Fruit fly (Drosophila melanogaster) ovary, adult (tissue): ENCODE results near the gene CG6059.

ENCODE experiments used
- CG17801 ChIP-seq: fragments of 200-800 bp; optimal IDR thresholded peaks from 2 replicates; lab custom pipeline; 2019; ENCODE audit warnings: missing biosample characterization, mild to moderate bottlenecking, missing genetic modification characterization, moderate library complexity; ENCODE audit not compliant: partially characterized antibody

CG6059 gene

dm6 chr3R:27149884-27150676 lies 25.6 kb upstream of the CG6059 start:
- peak; percentile 36 for TF ChIP-seq CG17801

dm6 chr3R:27148812-27149769 lies 24.6 kb upstream of the CG6059 start:
- no peak for TF ChIP-seq CG17801

DNA sequence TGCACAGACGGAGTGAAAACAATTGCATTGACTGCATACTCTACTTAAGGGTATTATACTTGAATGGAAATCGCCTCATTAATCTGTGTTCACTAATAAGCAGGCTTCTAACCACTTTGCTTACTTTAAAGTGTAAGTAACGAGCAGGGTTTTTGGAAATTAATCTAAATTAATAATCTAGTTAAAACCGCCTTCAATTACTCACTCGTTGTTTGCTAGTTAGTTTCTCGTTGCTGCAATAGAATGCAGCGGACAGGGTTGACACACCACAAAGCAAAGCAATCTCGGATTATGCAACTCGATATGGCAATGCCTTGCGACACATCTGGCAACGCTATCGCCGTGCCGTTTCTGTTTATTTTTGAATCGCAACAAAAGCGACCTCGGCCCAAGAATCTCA lies 15.5 kb upstream of the CG6059 start:
- no peak for TF ChIP-seq CG17801

- peak; percentile 9 for TF ChIP-seq CG17801
Observed at dm6 chr3R:27138700-27139099, 14.2 kb upstream of the CG6059 start.

DNA sequence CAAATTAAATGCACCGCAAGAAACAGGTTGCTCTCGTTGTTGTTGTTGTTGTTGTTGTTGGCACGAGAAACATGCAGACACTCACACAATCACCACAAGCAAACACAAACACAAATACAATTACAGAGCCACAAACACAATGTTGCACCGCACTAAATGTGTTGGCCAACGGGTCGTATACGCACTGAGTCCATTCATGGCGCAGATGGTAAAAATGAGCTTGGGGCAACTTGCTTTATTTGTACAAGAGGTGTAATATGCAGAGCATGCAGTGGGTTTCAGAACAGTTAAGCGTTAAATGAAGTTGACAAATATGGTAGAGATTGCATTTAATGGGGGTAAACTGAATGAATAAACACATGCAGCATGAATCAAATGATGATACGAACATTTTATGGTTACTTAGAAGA lies 13.4 kb upstream of the CG6059 start:
- TF ChIP-seq CG17801 = no peak

DNA sequence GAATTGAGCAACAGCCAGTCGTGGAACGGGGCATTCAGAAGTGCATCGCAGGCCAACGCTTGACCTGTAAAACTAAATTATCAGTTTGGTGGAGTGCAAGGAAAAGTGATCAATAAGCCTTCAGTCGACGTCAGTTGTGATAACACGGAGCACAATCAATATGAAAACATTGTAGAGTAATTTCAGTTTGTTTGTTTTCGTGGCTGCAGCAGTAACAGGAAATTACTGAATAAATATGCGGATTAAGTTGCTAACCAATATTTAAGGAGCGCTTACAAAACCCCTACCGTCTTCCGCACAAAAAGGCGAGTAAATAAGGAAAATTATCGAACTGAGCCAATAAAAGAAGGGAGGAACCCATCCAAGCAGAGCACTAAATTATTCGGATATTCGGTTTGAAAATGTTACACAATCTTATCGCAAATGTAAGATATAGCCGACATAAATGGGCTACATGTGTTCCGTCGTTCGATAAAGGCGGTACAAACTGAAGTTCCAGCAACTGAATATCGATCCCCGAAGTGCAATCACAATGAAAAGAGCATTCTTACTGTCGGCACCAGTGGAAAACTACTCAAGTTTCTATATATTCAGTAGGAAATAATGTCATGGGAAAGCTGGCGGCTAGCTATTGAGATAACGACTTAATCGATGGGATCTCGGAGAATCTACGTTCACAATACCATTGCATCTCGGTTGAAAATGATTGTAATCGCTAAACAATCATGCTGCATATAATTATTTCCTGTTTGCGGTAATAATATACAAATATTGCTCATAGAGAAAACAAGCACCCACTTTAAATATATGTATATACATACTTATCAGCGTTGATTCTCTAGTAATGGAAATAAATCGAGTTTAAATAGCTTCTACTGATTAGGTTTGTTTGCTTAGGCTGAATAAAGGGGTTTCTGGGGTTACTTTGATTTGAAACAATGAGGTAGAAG lies 11.5 kb upstream of the CG6059 start:
- TF ChIP-seq CG17801 = no peak

DNA sequence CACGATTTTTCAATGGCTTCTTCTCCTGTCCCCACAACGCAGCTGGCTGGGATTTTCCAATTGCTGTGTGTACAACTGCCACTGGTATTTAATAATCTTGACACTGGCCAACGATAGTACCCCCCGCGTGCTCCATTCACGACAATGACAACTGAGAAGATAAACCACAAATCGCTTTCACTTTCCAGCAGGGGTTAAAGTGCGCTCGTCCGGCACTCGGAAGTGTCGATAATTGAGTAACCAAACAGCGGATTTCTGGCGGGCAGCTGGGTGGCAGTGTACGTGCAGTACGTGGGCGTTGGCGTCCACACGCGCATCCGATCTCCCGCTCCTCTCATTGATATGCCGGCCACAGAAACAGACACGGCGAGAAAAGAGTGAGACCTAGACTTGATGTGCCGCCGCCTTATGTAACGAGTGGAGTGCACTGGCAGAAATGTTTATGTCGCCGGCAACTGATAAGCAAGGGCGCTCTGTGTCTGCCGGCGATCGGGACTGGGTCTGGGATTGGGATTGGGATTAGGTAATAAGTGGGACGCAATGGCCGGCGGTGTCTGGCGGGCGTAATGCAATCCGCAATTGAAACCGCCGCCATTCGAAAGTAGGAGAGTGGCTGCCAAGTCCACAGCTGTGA lies 10.4 kb upstream of the CG6059 start:
- no peak for TF ChIP-seq CG17801

DNA sequence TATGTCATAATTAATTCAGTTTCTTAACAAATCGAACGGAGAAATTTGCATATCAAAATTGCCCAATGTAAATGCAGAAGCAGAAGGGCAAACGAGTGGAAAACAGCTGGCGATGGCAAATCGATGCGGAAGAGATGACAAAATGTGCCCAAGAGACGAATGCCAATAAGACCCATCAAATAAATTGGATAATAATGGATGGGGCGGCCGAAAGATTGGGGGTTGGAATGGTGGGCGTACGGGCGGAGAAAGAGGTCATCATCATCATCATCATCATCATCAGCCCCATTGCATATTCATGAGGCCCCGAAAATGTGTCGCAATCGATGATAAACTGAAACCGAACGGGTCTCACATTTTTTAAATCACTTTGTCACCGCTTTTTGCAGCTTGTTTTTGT lies 9.5 kb upstream of the CG6059 start:
- no peak for TF ChIP-seq CG17801

dm6 chr3R:27131408-27131807 lies 6.9 kb upstream of the CG6059 start:
- TF ChIP-seq CG17801 = no peak

DNA sequence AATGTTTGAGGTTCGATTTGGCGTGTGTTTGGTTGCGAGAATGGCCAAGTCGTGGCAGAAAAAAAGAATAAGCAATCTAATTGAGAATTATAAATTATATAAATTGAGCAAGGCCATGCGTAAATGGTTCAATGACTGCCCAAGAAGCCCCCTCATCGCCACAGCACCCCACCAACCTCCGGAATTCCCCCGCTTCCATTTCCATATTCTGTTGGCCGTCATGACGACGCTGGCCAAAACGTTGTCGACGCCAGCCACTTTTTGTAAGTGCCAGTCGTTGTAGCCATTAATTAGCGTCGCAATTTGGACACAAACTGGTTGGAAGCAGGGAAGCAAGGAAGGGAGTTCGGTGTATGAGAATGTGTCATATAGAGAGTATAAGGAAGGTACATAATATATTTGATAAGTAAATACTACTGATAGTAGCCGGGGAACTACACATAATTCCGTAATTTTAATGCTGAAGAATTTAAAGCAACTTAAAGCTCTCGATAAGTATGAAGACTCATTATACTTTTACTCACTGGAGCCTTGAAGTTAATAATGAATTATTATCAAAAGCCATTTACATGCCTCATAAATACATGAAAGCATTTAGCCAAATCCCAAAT lies 6.2 kb upstream of the CG6059 start:
- no peak for TF ChIP-seq CG17801

DNA sequence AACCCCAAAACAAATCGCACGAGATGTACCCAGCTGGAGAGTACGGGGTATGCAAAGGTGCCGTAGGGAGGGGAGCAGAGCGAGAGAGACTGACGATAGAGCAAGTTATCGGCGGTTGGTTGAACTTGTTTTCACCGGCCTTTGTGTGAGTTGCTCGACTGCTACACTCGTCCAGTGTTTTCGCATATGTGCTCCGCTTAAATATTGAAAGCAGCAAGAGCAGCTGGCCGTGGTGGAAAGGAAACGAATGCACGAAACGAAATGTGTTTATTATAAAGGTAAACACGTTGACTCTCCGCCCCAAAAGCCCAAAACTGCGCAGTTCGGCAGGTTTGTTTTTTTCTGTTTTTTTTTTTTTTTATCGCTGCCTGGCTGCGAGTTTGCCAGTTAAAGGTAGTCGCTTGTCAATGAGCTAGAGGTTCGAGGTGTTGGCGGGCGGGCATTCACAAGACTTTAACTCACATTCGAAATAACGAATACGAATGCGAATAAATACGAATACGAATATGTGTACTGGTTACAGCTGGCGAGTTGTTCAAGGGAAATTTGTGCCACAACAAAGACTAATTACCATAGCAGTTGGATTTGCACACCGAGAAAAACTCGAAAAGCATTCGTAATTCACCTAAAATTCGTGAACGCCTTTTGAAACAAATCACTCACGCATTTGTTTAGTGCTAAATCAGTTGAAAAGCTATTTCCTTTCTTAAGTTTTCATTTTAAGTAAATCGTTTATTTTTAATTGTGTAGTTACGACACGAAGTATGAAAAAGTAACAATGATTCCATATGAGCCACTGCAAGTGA lies 5.3 kb upstream of the CG6059 start:
- peak; percentile 73 for TF ChIP-seq CG17801

dm6 chr3R:27128723-27129122 lies 4.2 kb upstream of the CG6059 start:
- no peak for TF ChIP-seq CG17801

DNA sequence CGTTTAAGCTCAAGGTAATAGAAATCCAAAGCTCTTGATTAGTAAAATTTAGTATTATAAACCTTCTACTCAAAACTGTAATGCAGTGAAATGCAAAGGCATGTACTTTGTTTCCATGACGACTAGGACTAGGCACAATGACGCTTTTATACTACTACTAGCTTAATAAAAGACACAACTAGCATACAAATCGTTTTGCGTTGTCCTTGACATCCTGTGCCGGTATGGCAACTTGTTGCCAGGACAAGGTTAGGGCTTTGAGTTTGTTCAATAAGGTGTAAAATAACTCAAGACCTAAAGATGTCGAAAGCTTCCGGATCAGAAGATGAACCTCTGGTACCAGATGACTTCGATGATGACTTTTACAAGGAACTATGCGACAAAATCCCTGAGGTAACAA lies 6.1 kb downstream of the CG6059 start, which contains the start of gene CG5882:
TSS of gene CG5882 (plus strand) at position 301 of the 400 bp plus-strand sequence.
- no peak for TF ChIP-seq CG17801

- TF ChIP-seq CG17801 = no peak
Observed at dm6 chr3R:27116465-27117092, 7.9 kb downstream of the CG6059 start, which contains the start of the genes CG6066 and CG5880. TSS of gene CG6066 (minus strand) at chr3R:27116707. TSS of gene CG5880 (plus strand) at chr3R:27116745.
